Worm (Caenorhabditis elegans) whole organism, midembryonic: ENCODE measurements around the gene K11E4.1.

Experiments
- cog-1 ChIP-seq: sonication (generic microtip); optimal IDR thresholded peaks from 2 replicates; lab custom pipeline; 2016; ENCODE audit warnings: missing genetic modification characterization, missing compliant biosample characterization
- flt-1 ChIP-seq: fragments of 200-800 bp; sonication (Bioruptor generic); IDR thresholded peaks from 2 replicates; pipeline ENCODE4 v1.3.6; 2022; ENCODE audit warnings: missing genetic modification characterization, missing compliant biosample characterization
- klf-2 ChIP-seq: fragments of 200-800 bp; sonication (Bioruptor generic); conservative IDR thresholded peaks from 2 replicates; pipeline ENCODE4 v1.3.6; 2022; ENCODE audit warnings: missing genetic modification reagents, missing genetic modification characterization, missing compliant biosample characterization
- med-1 ChIP-seq: sonication (generic microtip); optimal IDR thresholded peaks from 2 replicates; lab custom pipeline; 2017; ENCODE audit warnings: missing genetic modification characterization, mild to moderate bottlenecking, missing compliant biosample characterization, antibody characterized with exemption, missing genetic modification reagents; ENCODE audit not compliant: insufficient read depth
- ref-1 ChIP-seq: fragments of 200-800 bp; sonication (Bioruptor generic); conservative IDR thresholded peaks from 2 replicates; pipeline ENCODE4 v1.3.6; 2022; ENCODE audit warnings: missing genetic modification reagents, missing genetic modification characterization, missing compliant biosample characterization
- tab-1 ChIP-seq: fragments of 200-800 bp; sonication (Bioruptor generic); IDR thresholded peaks from 2 replicates; pipeline ENCODE4 v1.3.6; 2022; ENCODE audit warnings: missing genetic modification characterization, missing compliant biosample characterization
- ztf-23 ChIP-seq: fragments of 200-800 bp; sonication (Bioruptor generic); IDR thresholded peaks from 2 replicates; pipeline ENCODE4 v1.3.6; 2022; ENCODE audit warnings: missing genetic modification reagents, missing genetic modification characterization, missing compliant biosample characterization

DNA sequence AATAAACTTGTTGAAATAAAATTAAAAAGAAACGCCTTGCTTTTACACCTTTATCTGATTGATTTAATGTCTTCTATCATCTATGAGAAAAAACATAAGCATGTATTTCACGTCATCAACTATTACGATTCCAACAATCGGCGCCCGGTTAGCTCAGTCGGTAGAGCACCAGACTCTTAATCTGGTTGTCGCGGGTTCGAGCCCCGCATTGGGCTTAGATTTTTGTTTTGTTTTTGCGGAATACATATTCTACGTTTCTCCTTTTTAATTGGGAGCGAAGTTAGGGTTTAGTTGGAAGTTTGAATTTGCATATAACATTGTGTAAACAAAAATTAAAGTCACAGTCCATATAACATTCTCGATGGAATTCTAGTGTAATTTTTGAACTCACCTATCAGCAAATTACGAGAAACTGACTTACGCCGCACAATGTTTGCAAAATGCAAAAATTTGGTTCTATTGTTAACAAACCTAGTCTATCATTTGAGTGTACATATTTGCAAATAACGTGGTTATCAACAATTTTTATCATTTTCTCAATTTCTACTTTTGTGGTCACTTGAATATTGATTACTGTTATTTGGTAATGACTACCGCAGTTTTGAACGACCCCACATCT, 3.2 kb downstream of the K11E4.1 start, which contains the start of gene shc-3:
- TF ChIP-seq cog-1 (tag; lab: Kevin White, UChicago) (no peak), med-1 (no peak), ref-1 (no peak), flt-1 (GFP tag; lab: Robert Waterston, UW) (no peak), klf-2 (GFP tag; lab: Robert Waterston, UW) (no peak), ztf-23 (GFP tag; lab: Robert Waterston, UW) (no peak), tab-1 (GFP tag; lab: Robert Waterston, UW) (no peak)
